Worm (Caenorhabditis elegans): ENCODE measurements around the gene pgap-2.

ce11 chrIII:4703932-4704454, 1.3 kb upstream of the pgap-2 start, which contains the start of the genes clp-2 and mrpl-16:
- TF ChIP-seq ztf-29 (GFP tag; IDR thresholded peaks at IDR 0.05): no peak
- no peak for TF ChIP-seq ztf-23 (GFP tag; IDR thresholded peaks at IDR 0.05)
- no peak for TF ChIP-seq tab-1 (GFP tag; IDR thresholded peaks at IDR 0.05)
